Worm (Caenorhabditis elegans) whole organism, L4/young adult: Measurements from ENCODE around the gene F48G7.12.

ENCODE experiments used
- W03F9.2 ChIP-seq: fragments of 150-350 bp; optimal IDR thresholded peaks from 2 replicates; lab custom pipeline; 2014; ENCODE audit warnings: missing biosample characterization, missing genetic modification characterization
- dao-5 ChIP-seq: sonication (generic microtip); optimal IDR thresholded peaks from 2 replicates; lab custom pipeline; 2016; ENCODE audit warnings: missing genotype, missing genetic modification characterization, moderate library complexity, missing compliant biosample characterization
- him-1 ChIP-seq: sonication (generic microtip); optimal IDR thresholded peaks from 2 replicates; lab custom pipeline; 2016; ENCODE audit warnings: missing genotype, missing genetic modification reagents, missing genetic modification characterization, missing compliant biosample characterization

Gene F48G7.12

DNA sequence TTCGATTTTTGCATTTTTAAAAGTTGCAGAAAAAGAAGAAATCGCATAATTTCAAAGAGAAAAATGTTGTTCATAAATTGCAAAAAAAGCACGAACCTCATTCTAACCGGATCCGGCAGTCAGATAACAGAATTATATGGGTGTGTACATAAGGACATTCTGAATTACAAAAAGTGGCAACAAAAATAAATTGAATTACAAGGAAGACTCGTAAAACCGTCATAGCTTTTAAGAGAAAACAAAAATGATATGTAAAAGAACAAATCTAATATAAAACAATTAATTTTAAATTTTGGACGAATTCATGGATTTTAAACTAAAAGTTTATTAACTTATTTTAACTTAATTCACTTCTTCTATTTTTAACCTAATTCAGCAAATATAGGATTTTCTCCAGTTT is 14.2 kb upstream of the F48G7.12 start, which contains the start of gene F31F4.17:
Gene F31F4.17, minus strand, starts transcription at position 101 of the 400 bp plus-strand sequence.
- TF ChIP-seq dao-5 (tag; lab: Kevin White, UChicago) (no peak), W03F9.2 (tag; lab: Kevin White, UChicago) (no peak), him-1 (no peak)

DNA sequence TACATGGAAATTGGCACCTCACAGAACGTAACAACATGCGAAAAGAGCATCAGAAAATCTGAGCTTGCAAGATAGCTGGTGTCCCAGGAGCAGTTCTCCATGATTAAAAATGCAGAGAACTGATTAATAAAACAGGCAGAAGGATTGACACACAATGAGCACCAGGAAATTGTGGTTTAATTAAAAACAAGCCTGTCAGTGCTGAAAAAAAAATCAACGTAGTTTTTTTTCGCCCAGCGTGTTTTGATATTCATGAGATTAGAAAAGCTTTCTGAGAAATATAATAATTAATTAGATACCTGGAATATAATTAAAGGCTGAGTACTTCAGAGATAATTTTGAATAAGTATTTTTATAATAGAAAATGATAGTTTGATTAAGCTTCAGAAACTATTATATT is 11.6 kb upstream of the F48G7.12 start, which contains the start of gene srh-246:
Gene srh-246, minus strand, starts transcription at position 101 of the 400 bp plus-strand sequence.
- TF ChIP-seq dao-5 (tag; lab: Kevin White, UChicago) (no peak), W03F9.2 (tag; lab: Kevin White, UChicago) (no peak), him-1 (no peak)

DNA sequence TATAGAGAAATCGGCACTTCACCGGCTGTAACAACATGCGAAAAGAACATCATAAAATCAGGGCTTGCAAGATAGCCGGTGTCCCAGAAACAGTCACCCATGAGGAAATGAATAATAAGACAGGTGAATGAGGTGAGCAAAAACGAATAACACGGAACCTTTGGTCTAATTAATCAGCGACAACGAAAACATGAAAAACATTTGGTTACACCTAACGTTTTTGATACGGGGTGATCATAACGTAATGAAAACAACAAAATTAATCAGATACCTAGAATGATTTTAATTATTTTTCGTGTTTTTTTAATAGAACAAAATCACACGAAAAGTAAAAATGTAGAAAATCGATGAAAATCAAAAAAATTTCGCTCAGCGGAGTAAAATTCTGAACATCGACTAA is 9.8 kb upstream of the F48G7.12 start, which contains the start of gene srh-245:
Gene srh-245, minus strand, starts transcription at position 101 of the 400 bp plus-strand sequence.
- TF ChIP-seq W03F9.2 (tag; lab: Kevin White, UChicago), result no peak
- no peak for TF ChIP-seq dao-5 (tag; lab: Kevin White, UChicago)
- TF ChIP-seq him-1, result no peak

DNA sequence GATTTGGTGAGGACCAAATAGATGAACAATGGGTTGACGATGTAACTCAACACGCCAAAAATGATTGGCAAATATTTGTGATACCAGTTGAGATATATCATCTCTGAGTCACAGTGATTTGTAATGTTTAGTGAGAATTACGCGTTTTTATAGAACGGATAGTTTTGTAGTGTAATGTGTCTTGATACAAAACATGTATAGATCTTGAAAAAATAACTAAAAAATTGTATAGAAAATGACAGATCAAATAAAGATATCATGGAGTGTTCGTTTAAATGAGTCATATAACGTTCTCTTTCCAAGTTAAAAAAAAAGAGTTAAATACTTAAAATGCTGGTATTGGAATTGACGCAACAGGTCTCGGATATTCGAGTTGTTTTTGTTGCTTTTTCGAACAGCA is 8.4 kb upstream of the F48G7.12 start, which contains the start of gene srj-6:
Gene srj-6, minus strand, starts transcription at position 101 of the 400 bp plus-strand sequence.
- TF ChIP-seq him-1, result no peak
- no peak for TF ChIP-seq dao-5 (tag; lab: Kevin White, UChicago)
- TF ChIP-seq W03F9.2 (tag; lab: Kevin White, UChicago), result no peak

DNA sequence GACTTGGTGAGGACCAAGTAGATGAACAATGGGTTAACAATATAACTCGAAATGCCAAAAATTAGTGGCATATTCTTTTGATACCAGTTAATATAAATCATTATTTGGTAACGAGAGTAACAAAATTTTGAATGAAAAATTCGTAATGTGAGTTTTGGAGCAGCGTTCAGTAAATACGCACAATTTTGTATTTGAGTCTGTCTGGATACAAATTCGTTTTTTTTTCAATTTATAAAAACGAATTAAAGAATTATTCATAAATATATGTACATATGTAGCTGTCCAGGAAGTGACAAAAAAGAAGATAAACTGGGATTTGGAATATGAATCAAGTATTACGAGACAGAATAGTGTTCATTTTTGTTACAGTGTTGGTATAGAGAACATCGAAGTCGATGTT is 6.9 kb upstream of the F48G7.12 start, which contains the start of gene srj-5:
Gene srj-5, minus strand, starts transcription at position 101 of the 400 bp plus-strand sequence.
- no peak for TF ChIP-seq W03F9.2 (tag; lab: Kevin White, UChicago)
- TF ChIP-seq him-1, result no peak
- TF ChIP-seq dao-5 (tag; lab: Kevin White, UChicago), result no peak

DNA sequence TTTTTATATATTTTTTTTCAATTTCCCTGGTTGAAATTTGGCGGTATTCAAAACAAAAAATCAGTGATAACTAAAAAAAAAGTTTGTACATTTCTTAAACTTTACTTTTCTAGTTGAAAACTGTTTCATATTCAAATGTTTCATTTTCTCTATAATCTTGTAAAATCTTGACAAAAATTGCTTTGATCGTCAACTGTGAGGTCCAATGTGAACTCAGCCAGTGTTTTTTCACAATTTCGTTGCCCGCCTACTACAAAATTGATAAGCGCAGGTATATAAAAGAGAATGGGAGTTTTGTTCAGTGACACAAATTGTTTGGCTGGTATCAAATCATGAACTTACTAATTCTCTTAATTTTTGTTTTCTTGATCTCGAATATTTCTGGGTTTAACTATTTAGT is 859 bp upstream of the F48G7.12 start, which contains the start of gene ugt-42:
Gene ugt-42, plus strand, starts transcription at position 301 of the 400 bp plus-strand sequence.
- no peak for TF ChIP-seq dao-5 (tag; lab: Kevin White, UChicago)
- TF ChIP-seq W03F9.2 (tag; lab: Kevin White, UChicago), result no peak
- no peak for TF ChIP-seq him-1

DNA sequence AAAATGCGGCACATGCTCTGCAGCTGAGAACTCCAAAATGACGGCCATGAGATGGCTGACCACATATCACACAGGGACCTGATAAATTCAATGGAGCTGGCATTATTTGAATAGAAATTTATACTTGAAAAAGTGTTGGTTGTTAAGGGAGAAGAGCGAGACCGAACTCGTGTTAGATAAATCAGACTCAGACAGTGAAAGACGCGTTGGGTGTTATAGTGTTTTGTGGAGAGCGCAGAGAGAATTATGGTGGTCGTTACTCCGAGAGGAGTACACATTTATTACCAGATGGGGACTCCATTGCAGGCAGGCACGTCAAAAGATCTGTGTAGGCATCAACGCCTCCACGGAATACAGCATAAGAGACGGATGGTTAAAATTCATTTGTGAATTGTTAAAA is 3.3 kb downstream of the F48G7.12 start, which contains the start of gene nhr-190:
Gene nhr-190, minus strand, starts transcription at position 175 of the 400 bp plus-strand sequence.
- TF ChIP-seq him-1 (no peak), dao-5 (tag; lab: Kevin White, UChicago) (no peak)

DNA sequence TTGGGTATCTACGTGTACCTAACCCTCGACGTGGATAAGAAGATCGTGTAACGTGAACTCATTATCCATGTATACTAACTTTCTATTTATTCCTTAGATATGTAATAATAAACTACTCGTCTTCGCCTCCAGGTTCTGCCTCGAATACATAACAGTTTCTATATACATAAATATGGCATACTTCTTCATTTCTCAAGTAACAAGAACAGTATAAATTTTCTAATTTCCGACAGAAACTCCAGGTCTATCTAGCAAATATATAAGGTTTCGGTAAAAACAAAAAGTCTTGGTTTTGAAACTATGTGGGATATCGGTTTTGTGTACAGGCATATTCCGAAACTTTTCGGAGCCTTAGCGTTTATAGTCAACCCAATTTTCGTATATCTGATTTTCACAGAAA is 7.7 kb downstream of the F48G7.12 start, which contains the start of gene srj-37:
Gene srj-37, plus strand, starts transcription at position 301 of the 400 bp plus-strand sequence.
- TF ChIP-seq W03F9.2 (tag; lab: Kevin White, UChicago) (no peak), him-1 (no peak)

DNA sequence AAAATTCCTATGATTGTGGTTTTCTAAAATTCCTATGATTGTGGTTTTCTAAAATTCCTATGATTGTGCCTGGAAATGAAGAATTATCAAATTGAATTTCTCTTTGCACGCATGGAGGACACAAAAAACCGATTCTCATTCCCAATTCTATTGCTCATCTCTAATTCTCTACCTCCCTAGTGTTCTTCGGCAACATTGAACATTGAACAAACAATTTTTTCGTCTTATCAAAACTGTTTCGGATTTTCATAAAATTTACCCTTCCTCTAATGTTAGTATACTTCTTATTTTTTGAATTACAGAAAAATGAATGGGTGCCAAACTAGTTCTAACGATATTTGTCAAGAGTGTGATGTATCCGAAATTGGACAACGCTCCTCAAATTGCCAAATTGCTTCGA is 9.7 kb downstream of the F48G7.12 start, which contains the start of gene pals-31:
Gene pals-31, plus strand, starts transcription at position 301 of the 400 bp plus-strand sequence.
- TF ChIP-seq W03F9.2 (tag; lab: Kevin White, UChicago) (no peak), dao-5 (tag; lab: Kevin White, UChicago) (no peak), him-1 (no peak)

DNA sequence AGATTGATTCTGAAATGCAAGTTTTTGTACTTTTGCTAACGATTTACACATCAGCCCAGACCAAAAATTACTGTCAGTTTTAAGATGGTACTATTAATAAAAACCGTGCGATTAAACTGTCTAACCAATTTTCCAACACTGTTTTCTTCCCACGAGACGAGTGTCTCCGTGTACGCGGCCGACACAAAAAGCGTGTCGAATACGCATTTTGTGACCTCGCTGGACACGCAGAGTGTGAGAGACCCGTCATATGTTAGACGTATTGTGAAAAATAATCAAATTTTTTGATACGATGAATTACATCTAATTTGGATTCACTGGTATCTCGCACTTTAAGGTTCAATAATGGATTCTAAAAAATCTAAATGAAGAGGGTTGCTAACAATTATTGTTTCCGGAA is 10.4 kb downstream of the F48G7.12 start:
- no peak for TF ChIP-seq dao-5 (tag; lab: Kevin White, UChicago)
- TF ChIP-seq him-1, result no peak
- TF ChIP-seq W03F9.2 (tag; lab: Kevin White, UChicago), result no peak

DNA sequence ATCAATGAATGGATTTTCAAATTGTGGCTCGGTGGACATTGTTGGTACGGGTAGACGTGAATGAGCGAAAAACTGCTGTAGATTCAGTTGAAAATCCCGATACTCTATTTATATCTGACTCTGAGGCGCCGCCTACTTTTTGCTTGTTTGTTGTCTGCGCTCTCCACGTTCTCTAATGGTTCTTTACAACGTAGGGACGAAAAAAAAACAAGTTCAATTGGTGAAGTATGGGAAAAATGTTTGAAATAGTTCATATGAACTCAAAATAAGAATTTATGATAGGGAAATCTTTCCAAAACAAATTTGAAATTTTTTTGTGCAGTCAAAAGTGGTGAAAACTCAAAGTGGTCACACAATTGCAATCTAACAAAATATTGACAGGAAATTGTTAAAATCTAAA is 11.2 kb downstream of the F48G7.12 start, which contains the start of gene F48G7.10:
Gene F48G7.10, minus strand, starts transcription at position 101 of the 400 bp plus-strand sequence.
- TF ChIP-seq W03F9.2 (tag; lab: Kevin White, UChicago) (no peak), dao-5 (tag; lab: Kevin White, UChicago) (no peak), him-1 (no peak)

DNA sequence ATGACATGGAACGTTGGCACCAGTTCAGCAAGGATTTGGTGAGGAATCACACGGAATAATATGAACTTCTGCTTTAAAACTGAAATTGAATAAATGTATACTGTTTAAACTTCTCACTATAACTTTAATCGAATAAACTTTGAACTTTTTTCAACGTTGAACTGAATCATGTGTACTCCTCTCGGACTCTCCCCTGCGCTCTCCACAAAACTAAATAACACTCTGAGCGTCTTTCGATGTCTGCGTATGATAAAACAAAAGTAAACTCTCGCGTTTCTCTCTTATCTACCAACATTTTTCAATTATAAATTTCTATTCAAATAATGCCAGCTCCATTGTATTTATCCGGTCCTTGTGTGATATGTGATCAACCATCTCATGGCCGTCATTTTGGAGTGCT is 14.2 kb downstream of the F48G7.12 start:
- no peak for TF ChIP-seq dao-5 (tag; lab: Kevin White, UChicago)
- TF ChIP-seq him-1, result no peak
- no peak for TF ChIP-seq W03F9.2 (tag; lab: Kevin White, UChicago)

DNA sequence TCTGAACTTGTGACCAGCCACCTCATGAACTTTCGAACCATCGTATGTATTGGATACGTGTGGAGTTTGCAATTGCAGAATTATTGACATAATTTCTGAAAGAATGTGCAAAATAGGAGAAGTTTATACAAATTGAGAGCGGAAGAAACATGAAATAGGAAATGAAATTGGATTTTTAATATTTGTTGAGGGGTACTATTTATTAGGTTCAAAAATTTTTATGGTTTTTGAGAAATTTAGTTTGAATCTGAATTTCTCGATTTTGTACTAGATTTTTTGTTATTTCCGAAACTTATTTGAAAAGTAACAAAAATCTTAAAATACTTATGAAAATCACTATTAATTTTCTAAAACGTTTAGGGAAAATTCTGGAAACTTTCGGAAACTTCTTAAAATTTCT is 17.5 kb downstream of the F48G7.12 start, which contains the start of gene F48G7.9:
Gene F48G7.9, minus strand, starts transcription at position 101 of the 400 bp plus-strand sequence.
- no peak for TF ChIP-seq dao-5 (tag; lab: Kevin White, UChicago)
- TF ChIP-seq W03F9.2 (tag; lab: Kevin White, UChicago), result no peak
- TF ChIP-seq him-1, result no peak

DNA sequence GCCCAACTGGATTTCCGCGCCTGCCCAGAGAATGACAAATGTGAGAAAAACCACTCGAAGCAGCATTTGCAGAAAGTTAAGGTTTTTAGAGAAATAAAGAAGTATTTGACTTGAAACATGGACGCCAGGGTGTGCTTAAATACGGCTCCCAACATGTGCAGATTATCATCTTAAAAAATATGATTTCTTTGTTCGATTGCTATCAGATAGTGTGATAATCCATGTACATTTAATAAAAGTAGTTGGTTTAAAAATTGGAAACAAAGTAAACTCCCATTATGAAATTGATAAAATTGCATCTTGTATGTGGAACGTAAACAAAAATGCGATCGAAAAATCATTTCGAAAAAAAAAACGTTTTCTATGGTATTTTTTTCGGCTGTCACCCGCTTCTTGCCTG is 18.4 kb downstream of the F48G7.12 start, which contains the start of gene F48G7.8:
Gene F48G7.8, minus strand, starts transcription at position 101 of the 400 bp plus-strand sequence.
- TF ChIP-seq W03F9.2 (tag; lab: Kevin White, UChicago) (no peak), him-1 (no peak), dao-5 (tag; lab: Kevin White, UChicago) (no peak)
